Worm (Caenorhabditis elegans) whole organism, late embryonic: ENCODE measurements around the gene C11D2.4.

Experiments used
- elt-4 ChIP-seq: sonication (generic microtip); optimal IDR thresholded peaks from 2 replicates; lab custom pipeline; 2016; ENCODE audit warnings: missing genetic modification characterization, missing compliant biosample characterization
- nfya-1 ChIP-seq: sonication (generic microtip); optimal IDR thresholded peaks from 2 replicates; lab custom pipeline; 2017; ENCODE audit warnings: missing genetic modification characterization, mild to moderate bottlenecking, missing compliant biosample characterization, antibody characterized with exemption, moderate library complexity
- npax-4 ChIP-seq: sonication (generic microtip); optimal IDR thresholded peaks from 2 replicates; lab custom pipeline; 2016; ENCODE audit warnings: missing genetic modification characterization, missing compliant biosample characterization
- syd-9 ChIP-seq: sonication (generic microtip); optimal IDR thresholded peaks from 2 replicates; lab custom pipeline; 2016; ENCODE audit warnings: mild to moderate bottlenecking, missing genetic modification characterization, moderate library complexity, missing compliant biosample characterization
- unc-55 ChIP-seq: sonication (generic microtip); optimal IDR thresholded peaks from 2 replicates; lab custom pipeline; 2017; ENCODE audit warnings: missing biosample characterization, missing genetic modification reagents, missing genetic modification characterization
- unc-86 ChIP-seq: sonication (generic microtip); optimal IDR thresholded peaks from 2 replicates; lab custom pipeline; 2016; ENCODE audit warnings: missing genetic modification characterization, missing compliant biosample characterization

DNA sequence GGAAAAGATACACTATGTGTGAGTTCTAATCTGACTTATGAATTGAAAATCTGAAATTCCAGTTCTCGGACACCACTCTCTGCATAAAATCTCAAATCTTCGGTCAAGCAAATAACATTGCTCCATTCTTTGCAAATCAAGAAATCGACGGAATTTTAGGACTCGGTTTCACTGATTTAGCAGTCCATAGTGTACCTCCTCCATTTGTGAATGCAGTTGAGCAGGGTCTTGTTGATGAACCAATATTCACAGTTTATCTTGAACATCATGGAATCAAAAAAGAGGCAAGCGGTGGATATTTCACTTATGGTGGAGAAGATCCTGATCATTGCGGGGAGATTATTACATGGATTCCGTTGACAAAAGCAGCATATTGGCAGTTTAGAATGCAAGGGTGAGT is 30.4 kb upstream of the C11D2.4 start:
- TF ChIP-seq elt-4 (no peak), npax-4 (no peak), syd-9 (no peak), nfya-1 (no peak), unc-55 (GFP tag; lab: Kevin White, UChicago) (no peak), unc-86 (tag; lab: Kevin White, UChicago) (no peak)
